Worm (Caenorhabditis elegans) whole organism, early embryonic: ENCODE results near the gene K10D2.5.

Source experiments
- B0310.2 ChIP-seq: sonication (generic microtip); optimal IDR thresholded peaks from 2 replicates; lab custom pipeline; 2016; ENCODE audit warnings: mild to moderate bottlenecking, missing genetic modification characterization, missing compliant biosample characterization
- F13C5.2 ChIP-seq: sonication (generic microtip); optimal IDR thresholded peaks from 2 replicates; lab custom pipeline; 2017; ENCODE audit warnings: mild to moderate bottlenecking, missing genetic modification characterization, inconsistent platforms, missing compliant biosample characterization
- aly-1 ChIP-seq: sonication (generic microtip); optimal IDR thresholded peaks from 2 replicates; lab custom pipeline; 2016; ENCODE audit warnings: missing genetic modification characterization, missing compliant biosample characterization
- ama-1 ChIP-seq: fragments of 150-350 bp; optimal IDR thresholded peaks from 2 replicates; lab custom pipeline; 2014
- ceh-13 ChIP-seq: fragments of 200-800 bp; sonication (Bioruptor generic); optimal IDR thresholded peaks from 2 replicates; lab custom pipeline; 2018; ENCODE audit warnings: mild to moderate bottlenecking, missing genetic modification characterization, missing compliant biosample characterization
- ceh-36 ChIP-seq: sonication (generic microtip); optimal IDR thresholded peaks from 2 replicates; lab custom pipeline; 2016; ENCODE audit warnings: missing genetic modification characterization, inconsistent platforms, missing compliant biosample characterization
- ets-7 ChIP-seq: sonication (generic microtip); optimal IDR thresholded peaks from 2 replicates; lab custom pipeline; 2016; ENCODE audit warnings: missing genotype, missing genetic modification characterization, missing compliant biosample characterization
- flt-1 ChIP-seq: fragments of 200-800 bp; sonication (Bioruptor generic); IDR thresholded peaks from 2 replicates; pipeline ENCODE4 v1.3.6; 2022; ENCODE audit warnings: missing genetic modification characterization, missing compliant biosample characterization
- hmbx-1 ChIP-seq: sonication (generic microtip); optimal IDR thresholded peaks from 2 replicates; lab custom pipeline; 2016; ENCODE audit warnings: mild to moderate bottlenecking, missing genetic modification characterization, missing compliant biosample characterization
- hmg-4 ChIP-seq: fragments of 200-800 bp; sonication (Bioruptor generic); optimal IDR thresholded peaks from 2 replicates; lab custom pipeline; 2018; ENCODE audit warnings: mild to moderate bottlenecking, missing genetic modification characterization, missing compliant biosample characterization
- hnd-1 ChIP-seq: sonication (generic microtip); optimal IDR thresholded peaks from 2 replicates; lab custom pipeline; 2016; ENCODE audit warnings: missing genetic modification characterization, missing compliant biosample characterization
- pes-1 ChIP-seq: fragments of 200-800 bp; sonication (Bioruptor generic); IDR thresholded peaks from 2 replicates; pipeline ENCODE4 v1.3.6; 2022; ENCODE audit warnings: missing genetic modification reagents, missing genetic modification characterization, missing compliant biosample characterization
- scrt-1 ChIP-seq: fragments of 200-800 bp; sonication (Bioruptor generic); IDR thresholded peaks from 2 replicates; pipeline ENCODE4 v1.3.6; 2022; ENCODE audit warnings: missing genetic modification characterization, missing compliant biosample characterization
- sea-1 ChIP-seq: fragments of 200-800 bp; sonication (Bioruptor generic); conservative IDR thresholded peaks from 2 replicates; pipeline ENCODE4 v1.3.6; 2022; ENCODE audit warnings: missing genetic modification characterization, missing compliant biosample characterization
- tbx-11 ChIP-seq: fragments of 200-800 bp; sonication (Bioruptor generic); IDR thresholded peaks from 2 replicates; pipeline ENCODE4 v1.3.6; 2022; ENCODE audit warnings: missing genetic modification characterization, missing compliant biosample characterization
- tbx-37 ChIP-seq: fragments of 200-800 bp; sonication (Bioruptor generic); conservative IDR thresholded peaks from 2 replicates; pipeline ENCODE4 v1.3.6; 2022; ENCODE audit warnings: missing genetic modification reagents, missing genetic modification characterization, missing compliant biosample characterization
- tra-4 ChIP-seq: sonication (generic microtip); optimal IDR thresholded peaks from 2 replicates; lab custom pipeline; 2017; ENCODE audit warnings: missing genetic modification characterization, missing compliant biosample characterization

The K10D2.5 gene

DNA sequence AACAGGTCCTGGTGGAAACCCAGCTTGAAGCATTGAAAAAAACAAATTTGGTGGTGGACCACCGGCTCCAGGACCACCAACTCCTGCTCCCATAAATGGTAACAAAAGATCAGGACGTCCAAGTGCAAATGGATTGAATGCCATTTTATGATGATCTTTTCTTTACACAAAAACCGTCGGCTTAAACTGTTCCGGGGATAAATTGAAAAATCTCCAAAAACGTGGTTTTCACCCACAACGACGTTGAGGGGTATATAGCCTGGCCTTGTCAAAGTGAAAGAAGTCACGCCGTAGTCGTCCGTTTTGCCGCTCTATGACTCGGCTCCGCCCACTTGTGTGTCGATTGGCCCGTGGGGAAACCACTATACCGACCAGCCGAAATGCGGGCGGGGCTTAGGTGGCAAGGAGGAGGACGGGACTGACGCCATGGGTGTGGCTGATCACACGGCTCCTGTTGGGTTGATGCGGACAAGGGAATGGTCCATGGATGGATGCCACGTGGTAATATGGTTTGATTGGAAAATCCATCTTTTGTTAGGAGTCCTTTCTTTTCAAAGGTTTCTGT is 36.4 kb upstream of the K10D2.5 start, which contains the start of gene tbx-2:
Gene tbx-2, minus strand, starts transcription at position 264 of the 565 bp plus-strand sequence.
- TF ChIP-seq ceh-13 (GFP tag; lab: Kevin White, UChicago) (no peak), aly-1 (tag; lab: Kevin White, UChicago) (peak; percentile 17), sea-1 (0 out of 2 replicates have a peak, but pooled peaks have one; percentile 26), ets-7 (no peak), tra-4 (no peak), flt-1 (GFP tag; lab: Robert Waterston, UW) (no peak), hmbx-1 (no peak), ceh-36 (tag; lab: Kevin White, UChicago) (no peak), hnd-1 (tag; lab: Kevin White, UChicago) (no peak), scrt-1 (GFP tag; lab: Robert Waterston, UW) (0 out of 2 replicates have a peak, but pooled peaks have one; percentile 62)

DNA sequence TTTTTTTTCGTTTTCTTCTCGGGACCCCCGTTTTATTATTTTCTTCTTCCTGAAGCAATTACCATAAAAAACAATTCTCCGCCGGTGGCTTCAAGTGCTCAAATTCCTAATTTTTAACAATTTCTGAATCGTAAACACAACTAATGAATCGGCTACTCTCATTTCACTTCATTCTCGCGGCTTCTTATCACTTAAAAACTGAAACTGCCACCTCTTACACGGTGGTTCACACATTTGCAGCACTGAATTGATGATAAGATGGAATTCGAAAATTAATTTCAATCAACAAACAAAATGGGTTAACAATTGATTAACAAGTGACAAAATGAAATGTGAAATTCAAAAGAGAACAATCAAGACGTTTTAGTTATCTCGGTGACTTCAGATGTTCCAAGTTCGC is 35.4 kb upstream of the K10D2.5 start:
- TF ChIP-seq tbx-37 (GFP tag; lab: Robert Waterston, UW) (no peak), ceh-13 (GFP tag; lab: Kevin White, UChicago) (no peak), hnd-1 (tag; lab: Kevin White, UChicago) (no peak), hmbx-1 (no peak), F13C5.2 (no peak), scrt-1 (GFP tag; lab: Robert Waterston, UW) (no peak), sea-1 (no peak), ets-7 (no peak), flt-1 (GFP tag; lab: Robert Waterston, UW) (no peak)

DNA sequence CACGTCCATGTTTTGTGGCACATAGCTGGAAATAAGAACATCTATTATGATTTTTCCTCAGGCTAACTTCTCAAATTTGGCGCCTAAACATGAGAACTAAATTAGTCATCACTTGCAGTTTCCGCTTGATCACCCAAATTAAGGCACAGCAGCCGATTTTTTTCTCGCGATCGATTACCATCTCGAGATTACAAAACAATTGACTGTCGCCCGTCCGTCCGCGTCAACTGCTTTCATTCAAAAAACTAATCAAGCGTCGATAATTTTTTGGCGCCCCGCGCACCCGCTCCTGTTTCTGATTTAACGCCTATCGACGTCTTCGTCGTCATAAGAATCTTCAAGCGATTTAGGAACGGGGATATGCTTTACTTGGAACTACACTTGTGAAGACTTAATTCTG is 34.8 kb upstream of the K10D2.5 start:
- TF ChIP-seq tra-4 = no peak
- TF ChIP-seq hmbx-1 = no peak
- no peak for TF ChIP-seq ceh-36 (tag; lab: Kevin White, UChicago)
- no peak for TF ChIP-seq F13C5.2
- TF ChIP-seq scrt-1 (GFP tag; lab: Robert Waterston, UW) = no peak
- no peak for TF ChIP-seq flt-1 (GFP tag; lab: Robert Waterston, UW)
- no peak for TF ChIP-seq tbx-11 (GFP tag; lab: Robert Waterston, UW)

DNA sequence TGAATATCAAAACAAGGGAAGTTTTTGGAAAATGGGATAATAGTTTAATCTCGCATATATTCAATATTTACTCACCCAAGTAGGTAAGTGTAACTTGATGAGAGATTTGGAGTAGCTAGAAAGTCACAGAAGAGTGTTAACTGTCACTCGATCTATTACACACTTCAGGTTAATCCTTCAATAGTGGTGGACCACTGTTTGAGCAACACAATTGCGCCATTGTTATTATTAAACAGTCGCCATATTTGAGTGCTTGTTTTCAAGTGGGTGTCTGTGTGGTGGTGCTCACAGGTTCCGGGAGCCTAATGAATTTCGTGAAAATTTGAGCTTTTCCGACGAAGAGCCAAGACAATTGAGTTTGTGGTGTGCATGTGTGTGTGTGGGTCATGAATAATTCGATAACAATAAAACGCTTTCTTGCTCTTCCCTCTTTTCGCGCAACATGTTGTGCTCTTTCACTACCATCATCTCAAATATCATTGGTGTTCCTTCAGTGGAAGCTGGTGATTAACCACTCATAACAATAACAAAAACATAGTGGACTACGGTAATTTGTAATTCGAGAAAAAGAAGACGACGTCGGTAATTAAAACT is 33.5 kb upstream of the K10D2.5 start:
- TF ChIP-seq hmg-4 (no peak), tbx-11 (GFP tag; lab: Robert Waterston, UW) (no peak), ama-1 (no peak)

DNA sequence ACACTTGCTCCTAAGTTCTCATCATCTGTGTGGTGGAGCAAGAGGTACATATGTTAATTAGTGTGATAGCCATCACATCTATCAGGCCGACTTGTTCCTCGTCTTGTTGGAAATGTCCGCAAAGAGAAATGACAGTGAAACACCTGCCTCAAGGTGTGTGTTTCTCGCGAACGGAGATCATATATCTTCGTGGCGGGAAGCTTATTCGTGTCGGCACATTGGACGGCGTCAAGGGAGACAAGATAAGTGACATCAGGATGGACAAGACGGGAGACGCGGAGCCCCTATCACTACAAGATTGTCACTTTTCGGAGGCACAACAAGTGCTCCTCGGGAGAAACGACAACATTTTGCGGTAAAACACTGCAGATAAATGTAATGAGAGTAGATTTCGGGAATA is 32.8 kb upstream of the K10D2.5 start:
- TF ChIP-seq ama-1 = no peak
- TF ChIP-seq ceh-36 (tag; lab: Kevin White, UChicago) = no peak
- TF ChIP-seq scrt-1 (GFP tag; lab: Robert Waterston, UW) = no peak
- TF ChIP-seq hmg-4 = no peak
- no peak for TF ChIP-seq ets-7
- TF ChIP-seq F13C5.2 = no peak
- TF ChIP-seq hnd-1 (tag; lab: Kevin White, UChicago) = no peak
- TF ChIP-seq sea-1 = no peak
- no peak for TF ChIP-seq ceh-13 (GFP tag; lab: Kevin White, UChicago)
- no peak for TF ChIP-seq pes-1 (GFP tag; lab: Robert Waterston, UW)
- no peak for TF ChIP-seq tbx-11 (GFP tag; lab: Robert Waterston, UW)
- TF ChIP-seq hmbx-1 = no peak
- TF ChIP-seq B0310.2 (tag; lab: Kevin White, UChicago) = no peak
- no peak for TF ChIP-seq tbx-37 (GFP tag; lab: Robert Waterston, UW)
- no peak for TF ChIP-seq tra-4
- no peak for TF ChIP-seq flt-1 (GFP tag; lab: Robert Waterston, UW)
- TF ChIP-seq aly-1 (tag; lab: Kevin White, UChicago) = no peak

DNA sequence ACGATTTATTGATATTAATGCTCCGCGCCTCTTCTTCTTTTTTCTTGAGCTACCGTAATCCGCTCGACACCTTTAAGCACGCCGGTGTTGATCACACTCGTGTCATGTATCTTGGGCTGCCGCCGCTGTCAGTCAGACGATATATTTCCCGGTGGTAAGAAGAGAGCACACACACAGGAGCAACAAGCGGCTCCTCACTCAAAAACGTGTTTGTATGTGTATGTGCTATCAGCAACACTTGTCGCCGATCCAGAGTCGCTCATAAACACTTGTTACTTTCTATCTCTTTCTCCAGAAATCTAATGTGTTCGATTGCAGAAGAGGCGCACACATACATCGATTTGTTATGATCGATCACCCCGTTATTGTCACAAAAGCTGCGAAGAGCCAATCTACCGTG is 32.0 kb upstream of the K10D2.5 start:
- TF ChIP-seq tbx-11 (GFP tag; lab: Robert Waterston, UW) = no peak
- no peak for TF ChIP-seq hmbx-1
- no peak for TF ChIP-seq tbx-37 (GFP tag; lab: Robert Waterston, UW)
- no peak for TF ChIP-seq pes-1 (GFP tag; lab: Robert Waterston, UW)
- no peak for TF ChIP-seq B0310.2 (tag; lab: Kevin White, UChicago)
- no peak for TF ChIP-seq aly-1 (tag; lab: Kevin White, UChicago)
- TF ChIP-seq sea-1 = no peak
- TF ChIP-seq hmg-4 = no peak
- no peak for TF ChIP-seq ets-7
- no peak for TF ChIP-seq flt-1 (GFP tag; lab: Robert Waterston, UW)

DNA sequence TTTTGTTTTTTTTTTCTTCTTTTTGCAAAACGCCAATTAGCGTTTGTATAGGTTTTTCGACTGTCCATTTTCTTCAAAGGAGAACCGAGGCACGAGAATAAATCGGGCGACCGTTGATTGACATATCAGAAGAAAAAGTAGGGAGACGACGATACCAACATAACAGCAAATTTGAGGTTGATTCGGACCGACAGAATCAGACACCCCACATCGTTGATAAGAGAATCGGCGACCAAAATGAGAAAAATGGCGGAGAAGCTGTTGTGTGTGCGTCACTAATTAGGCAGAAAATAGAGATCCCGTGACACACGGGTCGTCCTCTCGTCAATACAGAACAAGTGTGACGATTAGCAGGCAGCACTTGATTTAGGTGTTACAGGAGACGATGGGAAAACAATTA is 30.6 kb upstream of the K10D2.5 start:
- TF ChIP-seq hmg-4 = no peak
- TF ChIP-seq F13C5.2 = no peak
- TF ChIP-seq aly-1 (tag; lab: Kevin White, UChicago) = no peak
- TF ChIP-seq ceh-13 (GFP tag; lab: Kevin White, UChicago) = no peak
- no peak for TF ChIP-seq tbx-11 (GFP tag; lab: Robert Waterston, UW)
- no peak for TF ChIP-seq tbx-37 (GFP tag; lab: Robert Waterston, UW)
- no peak for TF ChIP-seq scrt-1 (GFP tag; lab: Robert Waterston, UW)
- no peak for TF ChIP-seq hmbx-1
- TF ChIP-seq ets-7 = no peak
- no peak for TF ChIP-seq B0310.2 (tag; lab: Kevin White, UChicago)
- no peak for TF ChIP-seq hnd-1 (tag; lab: Kevin White, UChicago)

DNA sequence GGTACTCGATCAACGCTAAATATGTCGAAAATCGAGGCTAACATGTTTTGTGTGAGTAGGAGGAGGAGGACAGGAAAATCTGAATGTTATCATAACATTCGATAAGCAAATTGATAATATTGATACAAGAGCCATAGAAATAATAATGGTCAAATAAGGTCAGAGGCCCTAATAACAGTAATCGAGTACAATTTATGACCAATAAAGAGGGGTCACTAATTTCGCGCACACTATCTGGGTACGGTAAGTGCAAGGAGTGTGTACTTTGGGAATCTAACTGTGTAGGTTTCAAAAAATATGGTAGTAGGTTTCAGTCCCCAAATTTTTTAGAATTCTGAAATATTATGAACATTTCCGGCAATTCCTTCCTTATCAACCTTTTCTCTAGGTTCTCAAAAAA is 29.0 kb upstream of the K10D2.5 start:
- TF ChIP-seq pes-1 (GFP tag; lab: Robert Waterston, UW) = no peak
- TF ChIP-seq ets-7 = no peak
- TF ChIP-seq scrt-1 (GFP tag; lab: Robert Waterston, UW) = no peak
- no peak for TF ChIP-seq tra-4
- no peak for TF ChIP-seq sea-1
- TF ChIP-seq ceh-13 (GFP tag; lab: Kevin White, UChicago) = no peak
- no peak for TF ChIP-seq hnd-1 (tag; lab: Kevin White, UChicago)
- no peak for TF ChIP-seq B0310.2 (tag; lab: Kevin White, UChicago)
- TF ChIP-seq ama-1 = no peak
